Fruit fly (Drosophila melanogaster): ENCODE results near the gene CG6659.

DNA sequence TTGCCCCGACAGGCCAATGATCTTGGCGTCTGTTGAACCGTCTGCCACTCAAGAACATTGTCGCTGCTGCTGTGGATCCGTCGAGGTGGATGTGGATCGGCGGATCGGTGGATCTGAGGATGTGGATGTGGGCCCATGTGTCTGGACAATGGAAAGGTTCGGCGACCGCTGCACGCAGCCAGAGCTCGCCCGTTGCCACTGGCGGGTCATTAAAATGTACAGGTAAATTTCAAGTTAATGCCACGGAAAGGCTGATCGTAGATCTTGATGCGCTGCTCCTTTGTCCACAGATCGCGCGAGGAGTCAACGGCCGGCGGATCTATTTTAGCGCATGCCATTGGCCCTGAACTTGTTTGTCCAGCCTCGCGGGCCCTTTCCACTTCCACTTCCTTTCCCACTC lies 27.4 kb upstream of the CG6659 start:
- TF ChIP-seq CG8478 (optimal IDR thresholded peaks at IDR 0.05) = no peak
- peak in 1 of 2 experiments; percentile 75 for TF ChIP-seq EcR (GFP tag; optimal IDR thresholded peaks at IDR 0.05)
- TF ChIP-seq psq (optimal IDR thresholded peaks at IDR 0.05) = no peak
- TF ChIP-seq pan (optimal IDR thresholded peaks at IDR 0.05) = no peak
- no peak for TF ChIP-seq usp (GFP tag; optimal IDR thresholded peaks at IDR 0.05)
- TF ChIP-seq Dll (optimal IDR thresholded peaks at IDR 0.05) = no peak
